Worm (Caenorhabditis elegans): ENCODE data around the gene pat-9.

DNA sequence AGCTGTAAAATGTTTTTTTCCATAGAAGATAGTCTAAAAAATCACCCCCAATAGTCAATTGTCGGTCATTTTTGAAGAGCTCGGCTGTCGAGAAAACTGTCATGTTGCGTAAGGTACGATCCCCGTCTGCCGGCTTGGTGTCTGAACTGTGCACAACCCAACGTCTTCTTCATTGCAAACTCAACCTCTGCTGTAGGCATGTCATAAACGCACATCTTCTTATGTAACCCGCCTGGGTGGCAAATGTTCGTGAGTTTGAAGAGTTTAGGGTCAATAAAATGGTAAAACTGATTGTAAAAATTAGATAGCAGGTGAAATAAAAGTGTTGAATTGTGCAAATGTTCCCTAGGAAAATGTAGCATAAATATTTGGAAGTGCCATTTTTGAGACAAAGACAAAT lies 12.4 kb upstream of the pat-9 start:
- TF ChIP-seq unc-86 (tag; optimal IDR thresholded peaks at IDR 0.05) = no peak
- TF ChIP-seq gmeb-2 (tag; optimal IDR thresholded peaks at IDR 0.05) = no peak
- no peak for TF ChIP-seq odd-2 (tag; optimal IDR thresholded peaks at IDR 0.05)

Data from whole organism, late embryonic.